Worm (Caenorhabditis elegans) whole organism, L3 larva: ENCODE measurements around the gene F01D5.5.

Experiments
- ZK546.5 ChIP-seq: sonication (generic microtip); optimal IDR thresholded peaks from 2 replicates; lab custom pipeline; 2017; ENCODE audit warnings: missing biosample characterization, missing genetic modification characterization
- aly-2 ChIP-seq: fragments of 150-350 bp; optimal IDR thresholded peaks from 2 replicates; lab custom pipeline; 2014; ENCODE audit warnings: missing biosample characterization, missing genetic modification characterization
- ama-1 ChIP-seq: fragments of 150-350 bp; optimal IDR thresholded peaks from 2 replicates; lab custom pipeline; 2018
- ceh-16 ChIP-seq: sonication (generic microtip); optimal IDR thresholded peaks from 2 replicates; lab custom pipeline; 2017; ENCODE audit warnings: missing biosample characterization, missing genetic modification characterization
- ceh-28 ChIP-seq: fragments of 150-350 bp; optimal IDR thresholded peaks from 2 replicates; lab custom pipeline; 2014; ENCODE audit warnings: missing biosample characterization, missing genetic modification reagents, missing genetic modification characterization
- ceh-82 ChIP-seq: fragments of 150-350 bp; optimal IDR thresholded peaks from 2 replicates; lab custom pipeline; 2014; ENCODE audit warnings: missing biosample characterization, missing genetic modification characterization
- ceh-9 ChIP-seq: sonication (generic microtip); optimal IDR thresholded peaks from 2 replicates; lab custom pipeline; 2018; ENCODE audit warnings: missing biosample characterization, missing genetic modification characterization
- egl-5 ChIP-seq: fragments of 150-350 bp; optimal IDR thresholded peaks from 2 replicates; lab custom pipeline; 2017; ENCODE audit warnings: missing biosample characterization, missing genetic modification reagents, missing genetic modification characterization, inconsistent platforms
- elt-1 ChIP-seq: fragments of 150-350 bp; optimal IDR thresholded peaks from 2 replicates; lab custom pipeline; 2014; ENCODE audit warnings: missing biosample characterization, missing genetic modification characterization
- elt-2 ChIP-seq: sonication (generic microtip); optimal IDR thresholded peaks from 2 replicates; lab custom pipeline; 2016; ENCODE audit warnings: missing genetic modification reagents, mild to moderate bottlenecking, missing genetic modification characterization, missing compliant biosample characterization
- eor-1 ChIP-seq, 2 experiments: fragments of 150-350 bp; optimal IDR thresholded peaks; 2 replicates each; lab custom pipeline; 2014 to 2018; ENCODE audit warnings: missing biosample characterization in 2 of 2, missing genetic modification characterization in 2 of 2
- fkh-2 ChIP-seq: fragments of 150-350 bp; optimal IDR thresholded peaks from 2 replicates; lab custom pipeline; 2014; ENCODE audit warnings: missing biosample characterization, missing genetic modification reagents, missing genetic modification characterization
- fos-1 ChIP-seq: fragments of 150-350 bp; optimal IDR thresholded peaks from 2 replicates; lab custom pipeline; 2014; ENCODE audit warnings: missing biosample characterization, missing genetic modification characterization
- lin-39 ChIP-seq: fragments of 150-350 bp; optimal IDR thresholded peaks from 2 replicates; lab custom pipeline; 2018; ENCODE audit warnings: missing biosample characterization, missing genetic modification reagents, missing genetic modification characterization
- lsy-12 ChIP-seq: sonication (generic microtip); optimal IDR thresholded peaks from 2 replicates; lab custom pipeline; 2016; ENCODE audit warnings: mild to moderate bottlenecking, missing genetic modification characterization, missing compliant biosample characterization
- mdl-1 ChIP-seq: fragments of 150-350 bp; optimal IDR thresholded peaks from 2 replicates; lab custom pipeline; 2014; ENCODE audit warnings: missing biosample characterization, missing genetic modification characterization
- mml-1 ChIP-seq: fragments of 150-350 bp; sonication (generic microtip); optimal IDR thresholded peaks from 3 replicates; lab custom pipeline; 2014; ENCODE audit warnings: missing biosample characterization, missing genetic modification characterization
- nfya-1 ChIP-seq: sonication (generic microtip); optimal IDR thresholded peaks from 2 replicates; lab custom pipeline; 2017; ENCODE audit warnings: missing genetic modification characterization, mild to moderate bottlenecking, missing compliant biosample characterization, antibody characterized with exemption, moderate library complexity; ENCODE audit not compliant: insufficient read depth
- nhr-11 ChIP-seq: fragments of 150-350 bp; optimal IDR thresholded peaks from 2 replicates; lab custom pipeline; 2014; ENCODE audit warnings: missing biosample characterization, missing genetic modification characterization
- nhr-12 ChIP-seq: fragments of 150-350 bp; optimal IDR thresholded peaks from 2 replicates; lab custom pipeline; 2014; ENCODE audit warnings: missing biosample characterization, missing genetic modification characterization
- nhr-23 ChIP-seq: fragments of 150-350 bp; optimal IDR thresholded peaks from 2 replicates; lab custom pipeline; 2014; ENCODE audit warnings: missing biosample characterization, missing genetic modification reagents, missing genetic modification characterization
- nhr-237 ChIP-seq: fragments of 150-350 bp; optimal IDR thresholded peaks from 2 replicates; lab custom pipeline; 2014; ENCODE audit warnings: missing biosample characterization, missing genetic modification characterization
- nhr-25 ChIP-seq: sonication (generic microtip); optimal IDR thresholded peaks from 2 replicates; lab custom pipeline; 2017; ENCODE audit warnings: missing biosample characterization, missing genetic modification characterization
- nhr-28 ChIP-seq: fragments of 150-350 bp; optimal IDR thresholded peaks from 2 replicates; lab custom pipeline; 2014; ENCODE audit warnings: missing biosample characterization, missing genetic modification characterization
- nhr-43 ChIP-seq: sonication (generic microtip); optimal IDR thresholded peaks from 2 replicates; lab custom pipeline; 2016; ENCODE audit warnings: mild to moderate bottlenecking, missing genetic modification characterization, missing compliant biosample characterization; ENCODE audit not compliant: poor library complexity, severe bottlenecking
- nhr-67 ChIP-seq: fragments of 150-350 bp; optimal IDR thresholded peaks from 2 replicates; lab custom pipeline; 2014; ENCODE audit warnings: missing biosample characterization, missing genetic modification characterization
- nhr-77 ChIP-seq: fragments of 150-350 bp; optimal IDR thresholded peaks from 2 replicates; lab custom pipeline; 2014; ENCODE audit warnings: missing biosample characterization, missing genetic modification characterization
- pha-4 ChIP-seq: fragments of 150-350 bp; optimal IDR thresholded peaks from 2 replicates; lab custom pipeline; 2014; ENCODE audit warnings: missing biosample characterization, missing genetic modification reagents, missing genetic modification characterization
- pqm-1 ChIP-seq: fragments of 150-350 bp; optimal IDR thresholded peaks from 2 replicates; lab custom pipeline; 2017; ENCODE audit warnings: missing biosample characterization, missing genetic modification characterization, inconsistent platforms
- sea-2 ChIP-seq: fragments of 150-350 bp; sonication (generic microtip); optimal IDR thresholded peaks from 4 replicates; lab custom pipeline; 2014; ENCODE audit warnings: missing biosample characterization, missing genetic modification reagents, missing genetic modification characterization
- skn-1 ChIP-seq: fragments of 150-350 bp; optimal IDR thresholded peaks from 2 replicates; lab custom pipeline; 2014; ENCODE audit warnings: missing biosample characterization, missing genetic modification characterization
- snpc-4 ChIP-seq: fragments of 150-350 bp; optimal IDR thresholded peaks from 2 replicates; lab custom pipeline; 2014; ENCODE audit warnings: missing biosample characterization, missing genetic modification characterization
- unc-39 ChIP-seq: sonication (generic microtip); optimal IDR thresholded peaks from 4 replicates; lab custom pipeline; 2017; ENCODE audit warnings: missing biosample characterization, missing genetic modification characterization
- unc-62 ChIP-seq: fragments of 150-350 bp; sonication (generic microtip); optimal IDR thresholded peaks from 4 replicates; lab custom pipeline; 2014; ENCODE audit warnings: missing biosample characterization, missing genetic modification reagents, missing genetic modification characterization
- zag-1 ChIP-seq: fragments of 150-350 bp; optimal IDR thresholded peaks from 2 replicates; lab custom pipeline; 2014; ENCODE audit warnings: missing biosample characterization, missing genetic modification characterization
- ztf-4 ChIP-seq: fragments of 150-350 bp; optimal IDR thresholded peaks from 2 replicates; lab custom pipeline; 2014; ENCODE audit warnings: missing biosample characterization, missing genetic modification characterization

F01D5.5 gene

DNA sequence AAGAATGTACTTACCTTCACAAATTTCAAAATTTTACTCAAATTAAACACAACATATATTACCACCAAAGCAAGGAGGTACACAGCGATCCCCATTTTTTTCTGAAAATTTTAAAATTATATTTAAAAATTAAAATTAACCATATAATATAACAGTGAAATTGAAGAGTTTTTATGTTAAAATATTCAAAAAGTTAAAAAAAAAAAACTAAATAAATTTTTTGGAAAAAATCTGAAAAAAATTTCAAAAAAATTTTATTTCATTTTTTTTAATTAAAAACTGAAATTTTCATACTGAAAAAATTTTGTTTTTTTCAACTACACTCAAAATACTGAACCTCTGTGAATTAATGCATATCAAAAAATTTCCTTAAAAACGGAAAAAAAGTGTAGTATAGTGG, 14.8 kb upstream of the F01D5.5 start, which contains the start of gene cyp-37A1:
Gene cyp-37A1, minus strand, starts transcription at position 101 of the 400 bp plus-strand sequence.
- TF ChIP-seq zag-1 (no peak), nfya-1 (tag; lab: Kevin White, UChicago) (no peak), ZK546.5 (tag; lab: Kevin White, UChicago) (no peak), fos-1 (no peak), ceh-16 (tag; lab: Kevin White, UChicago) (no peak), nhr-12 (tag; lab: Kevin White, UChicago) (no peak), ceh-9 (tag; lab: Kevin White, UChicago) (no peak), fkh-2 (tag; lab: Kevin White, UChicago) (no peak), aly-2 (no peak), nhr-25 (tag; lab: Kevin White, UChicago) (no peak), nhr-67 (no peak), elt-1 (no peak), ceh-28 (tag; lab: Kevin White, UChicago) (no peak), nhr-28 (tag; lab: Kevin White, UChicago) (no peak), ama-1 (lab: Kevin White, UChicago) (no peak), unc-62 (GFP tag; lab: Kevin White, UChicago) (no peak), sea-2 (no peak), skn-1 (tag; lab: Kevin White, UChicago) (no peak), unc-39 (tag; lab: Kevin White, UChicago) (no peak), nhr-77 (no peak)

- no peak for TF ChIP-seq nhr-11 (tag; lab: Kevin White, UChicago)
- TF ChIP-seq nhr-23 (tag; lab: Kevin White, UChicago), result no peak
- TF ChIP-seq ZK546.5 (tag; lab: Kevin White, UChicago), result no peak
- TF ChIP-seq ceh-82 (tag; lab: Kevin White, UChicago), result no peak
- TF ChIP-seq nhr-25 (tag; lab: Kevin White, UChicago), result no peak
These were observed 12.5 kb upstream of the F01D5.5 start for ce11 chrII:14014637-14015036.

DNA sequence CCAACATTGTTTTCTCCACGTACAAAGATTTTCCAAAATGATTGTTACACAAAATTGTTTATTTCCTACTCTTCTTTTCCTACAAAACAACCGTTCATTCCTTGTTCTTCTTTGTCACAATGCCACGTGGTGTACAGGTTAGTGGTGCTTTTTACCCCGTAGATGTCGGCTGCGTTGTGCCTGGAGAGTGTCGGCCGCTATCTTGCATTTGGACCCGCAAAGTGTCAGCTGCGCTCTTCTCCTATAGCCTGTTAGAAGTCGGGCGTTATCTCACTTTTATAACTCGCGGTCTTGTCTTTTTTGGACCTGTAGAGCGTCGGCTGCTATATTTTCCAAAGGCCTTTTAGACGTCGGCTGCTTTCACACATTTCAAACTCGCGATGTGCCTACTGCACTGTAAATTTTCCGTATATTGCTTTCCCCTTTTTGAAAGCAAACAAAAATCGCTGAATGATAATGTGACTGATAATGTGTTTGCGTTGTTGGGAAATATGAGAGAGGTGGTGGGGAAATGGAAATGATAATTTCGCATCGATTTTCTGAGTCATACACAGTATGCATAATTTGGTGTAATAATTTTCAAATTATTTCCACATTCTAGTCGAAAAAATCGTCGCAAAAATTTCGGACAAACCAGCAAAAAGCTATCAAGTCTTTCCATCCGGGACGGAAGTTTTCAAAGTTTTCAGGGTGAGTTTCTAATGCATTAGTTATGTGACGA, 8.7 kb upstream of the F01D5.5 start, which contains the start of gene F01D5.8:
Gene F01D5.8, plus strand, starts transcription at position 51 of the 721 bp plus-strand sequence.
- no peak for TF ChIP-seq ztf-4 (tag; lab: Kevin White, UChicago)
- TF ChIP-seq eor-1 (tag; optimal IDR thresholded peaks at IDR 0.05; lab: Kevin White, UChicago), result no peak
- TF ChIP-seq sea-2, result no peak
- no peak for TF ChIP-seq mml-1 (tag; lab: Kevin White, UChicago)
- TF ChIP-seq aly-2, result no peak
- no peak for TF ChIP-seq ceh-16 (tag; lab: Kevin White, UChicago)
- TF ChIP-seq nhr-43 (tag; lab: Kevin White, UChicago), result no peak
- no peak for TF ChIP-seq mdl-1 (tag; lab: Kevin White, UChicago)
- peak; percentile 45 for TF ChIP-seq elt-2 (tag; lab: Kevin White, UChicago)
- no peak for TF ChIP-seq nhr-28 (tag; lab: Kevin White, UChicago)
- peak; percentile 17 for TF ChIP-seq snpc-4
- no peak for TF ChIP-seq nhr-25 (tag; lab: Kevin White, UChicago)
- no peak for TF ChIP-seq pqm-1 (tag; lab: Kevin White, UChicago)
- TF ChIP-seq egl-5 (tag; lab: Kevin White, UChicago), result no peak

- TF ChIP-seq skn-1 (tag; lab: Kevin White, UChicago) (no peak), ceh-16 (tag; lab: Kevin White, UChicago) (no peak), pha-4 (tag; lab: Kevin White, UChicago) (no peak), nhr-12 (tag; lab: Kevin White, UChicago) (no peak), nhr-25 (tag; lab: Kevin White, UChicago) (no peak), fkh-2 (tag; lab: Kevin White, UChicago) (no peak), nhr-237 (tag; lab: Kevin White, UChicago) (no peak), lin-39 (tag; lab: Kevin White, UChicago) (no peak), lsy-12 (tag; lab: Kevin White, UChicago) (no peak), pqm-1 (tag; lab: Kevin White, UChicago) (no peak), ama-1 (lab: Kevin White, UChicago) (no peak), nhr-67 (no peak), ztf-4 (tag; lab: Kevin White, UChicago) (no peak), nhr-11 (tag; lab: Kevin White, UChicago) (no peak)
These were observed 6.3 kb upstream of the F01D5.5 start, which contains the start of gene F01D5.7 for ce11 chrII:14008359-14008758. F01D5.7 (plus strand) TSS chrII:14008659.
